Fruit fly (Drosophila melanogaster) whole organism, embryonic: ENCODE data around the gene Rab39.

Source experiments
- Atf3 ChIP-seq: fragments of 200-800 bp; sonication (Bioruptor generic); optimal IDR thresholded peaks from 3 replicates; lab custom pipeline; 2016; ENCODE audit warnings: missing biosample characterization, missing genetic modification characterization
- CG10366 ChIP-seq: fragments of 200-800 bp; sonication (Bioruptor generic); IDR thresholded peaks from 2 replicates; pipeline ENCODE4 v1.3.6; 2022; ENCODE audit warnings: missing biosample characterization, missing genetic modification characterization
- CG10565 ChIP-seq: fragments of 200-800 bp; sonication (Bioruptor generic); optimal IDR thresholded peaks from 3 replicates; lab custom pipeline; 2016; ENCODE audit warnings: missing biosample characterization, mild to moderate bottlenecking, missing genetic modification characterization
- CG13424 ChIP-seq: fragments of 200-800 bp; sonication (Bioruptor generic); optimal IDR thresholded peaks from 2 replicates; lab custom pipeline; 2019; ENCODE audit warnings: missing biosample characterization, mild to moderate bottlenecking, missing genetic modification characterization, moderate library complexity
- Hr51 ChIP-seq, 2 experiments: fragments of 200-800 bp; sonication (Bioruptor generic); optimal IDR thresholded peaks; 2 replicates in 1 of 2; 3 replicates in 1 of 2; lab custom pipeline; 2016 to 2018; ENCODE audit warnings: missing biosample characterization in 2 of 2, missing genetic modification characterization in 2 of 2, mild to moderate bottlenecking in 1 of 2, moderate library complexity in 1 of 2
- abd-A ChIP-seq: fragments of 200-800 bp; sonication (Bioruptor generic); optimal IDR thresholded peaks from 3 replicates; lab custom pipeline; 2019; ENCODE audit warnings: missing biosample characterization, mild to moderate bottlenecking, missing genetic modification characterization, moderate library complexity
- chif ChIP-seq, 2 experiments: fragments of 200-800 bp; sonication (Bioruptor generic); optimal IDR thresholded peaks; 3 replicates each; lab custom pipeline; 2016; ENCODE audit warnings: missing biosample characterization in 2 of 2, missing genetic modification characterization in 2 of 2
- chn ChIP-seq: fragments of 200-800 bp; sonication (Bioruptor generic); optimal IDR thresholded peaks from 2 replicates; lab custom pipeline; 2016; ENCODE audit warnings: missing biosample characterization, missing genetic modification characterization
- crol ChIP-seq: fragments of 200-800 bp; sonication (Bioruptor generic); IDR thresholded peaks from 2 replicates; pipeline ENCODE4 v1.3.6; 2022; ENCODE audit warnings: missing biosample characterization, missing genetic modification characterization
- kay ChIP-seq: fragments of 200-800 bp; sonication (Bioruptor generic); optimal IDR thresholded peaks from 2 replicates; lab custom pipeline; 2016; ENCODE audit warnings: missing biosample characterization, missing genetic modification characterization
- lola ChIP-seq, 3 experiments: fragments of >200 bp in 2 of 3; fragments of 200-800 bp in 1 of 3; sonication (Bioruptor generic) in 1 of 3; optimal IDR thresholded peaks; 2 replicates each; lab custom pipeline; 2017 to 2019; ENCODE audit warnings: missing biosample characterization in 3 of 3, missing genetic modification characterization in 3 of 3, mild to moderate bottlenecking in 1 of 3, moderate library complexity in 1 of 3
- sc ChIP-seq, 3 experiments: fragments of >200 bp in 2 of 3; fragments of 200-800 bp in 1 of 3; sonication (Bioruptor generic) in 1 of 3; optimal IDR thresholded peaks; 2 replicates in 2 of 3; 3 replicates in 1 of 3; lab custom pipeline; 2017; ENCODE audit warnings: mild to moderate bottlenecking in 1 of 3, missing biosample characterization in 1 of 3, missing genetic modification characterization in 1 of 3, missing genetic modification reagents in 1 of 3
- sqz ChIP-seq: fragments of 200-800 bp; sonication (Bioruptor generic); optimal IDR thresholded peaks from 3 replicates; lab custom pipeline; 2018; ENCODE audit warnings: missing biosample characterization, mild to moderate bottlenecking, missing genetic modification characterization

- TF ChIP-seq CG10366 (GFP tag; lab: Robert Waterston, UW) (no peak), lola (GFP tag; optimal IDR thresholded peaks at IDR 0.05; lab: Kevin White, UChicago) (peak in 1 of 3 experiments; percentile 15), chn (no peak), chif (GFP tag; optimal IDR thresholded peaks at IDR 0.05; lab: Kevin White, UChicago) (no peak), CG13424 (tag; lab: Kevin White, UChicago) (peak; percentile 28), abd-A (tag; lab: Kevin White, UChicago) (no peak), sc (optimal IDR thresholded peaks at IDR 0.05; lab: Kevin White, UChicago) (no peak), sc (GFP tag; optimal IDR thresholded peaks at IDR 0.05; lab: Kevin White, UChicago) (peak; percentile 49), sqz (GFP tag; lab: Kevin White, UChicago) (peak; percentile 67), Hr51 (GFP tag; optimal IDR thresholded peaks at IDR 0.05; lab: Kevin White, UChicago) (no peak), crol (GFP tag; lab: Robert Waterston, UW) (no peak), Atf3 (GFP tag; lab: Kevin White, UChicago) (peak; percentile 28), kay (GFP tag; lab: Kevin White, UChicago) (no peak), CG10565 (no peak)
Observed at dm6 chrX:7690683-7691082, 44.0 kb upstream of the Rab39 start.
